Worm (Caenorhabditis elegans) whole organism, late embryonic: ENCODE measurements around the gene Y69A2AR.24.

ENCODE experiments used
- K02D7.2 ChIP-seq: sonication (generic microtip); optimal IDR thresholded peaks from 2 replicates; lab custom pipeline; 2017; ENCODE audit warnings: mild to moderate bottlenecking, missing genetic modification characterization, missing compliant biosample characterization
- dmd-4 ChIP-seq: sonication (generic microtip); optimal IDR thresholded peaks from 2 replicates; lab custom pipeline; 2016; ENCODE audit warnings: borderline replicate concordance, missing genetic modification characterization, missing compliant biosample characterization
- elt-4 ChIP-seq: sonication (generic microtip); optimal IDR thresholded peaks from 2 replicates; lab custom pipeline; 2016; ENCODE audit warnings: missing genetic modification characterization, missing compliant biosample characterization
- hlh-13 ChIP-seq: fragments of 200-800 bp; sonication (Bioruptor generic); optimal IDR thresholded peaks from 2 replicates; lab custom pipeline; 2018; ENCODE audit warnings: mild to moderate bottlenecking, missing genetic modification characterization, missing compliant biosample characterization
- tbx-2 ChIP-seq: sonication (generic microtip); optimal IDR thresholded peaks from 2 replicates; lab custom pipeline; 2016; ENCODE audit warnings: missing genetic modification characterization, missing compliant biosample characterization
- unc-55 ChIP-seq: sonication (generic microtip); optimal IDR thresholded peaks from 2 replicates; lab custom pipeline; 2017; ENCODE audit warnings: missing biosample characterization, missing genetic modification reagents, missing genetic modification characterization

ce11 chrIV:2601988-2602861 is 38.4 kb upstream of the Y69A2AR.24 start:
- TF ChIP-seq dmd-4 (tag; lab: Kevin White, UChicago) (no peak), tbx-2 (tag; lab: Kevin White, UChicago) (peak; percentile 68), elt-4 (no peak), hlh-13 (no peak), unc-55 (peak; percentile 95), K02D7.2 (tag; lab: Kevin White, UChicago) (no peak)
